Fruit fly (Drosophila melanogaster) whole organism, embryonic: ENCODE results near the gene CG5966.

Experiments
- Adf1 ChIP-seq: fragments of 200-800 bp; sonication (Bioruptor generic); IDR thresholded peaks from 2 replicates; pipeline ENCODE4 v1.3.6; 2022; ENCODE audit warnings: missing biosample characterization, missing genetic modification characterization
- B-H1 ChIP-seq: fragments of 200-800 bp; sonication (Bioruptor generic); IDR thresholded peaks from 3 replicates; pipeline ENCODE4 v1.3.6; 2022; ENCODE audit warnings: missing biosample characterization, missing genetic modification characterization
- B-H2 ChIP-seq: fragments of 200-800 bp; sonication (Bioruptor generic); optimal IDR thresholded peaks from 2 replicates; lab custom pipeline; 2018; ENCODE audit warnings: missing biosample characterization, mild to moderate bottlenecking, missing genetic modification characterization
- CG10267 ChIP-seq: fragments of 200-800 bp; sonication (Bioruptor generic); optimal IDR thresholded peaks from 2 replicates; lab custom pipeline; 2018; ENCODE audit warnings: missing biosample characterization, mild to moderate bottlenecking, missing genetic modification characterization, moderate library complexity
- CG10274 ChIP-seq: fragments of 200-800 bp; sonication (Bioruptor generic); optimal IDR thresholded peaks from 3 replicates; lab custom pipeline; 2017; ENCODE audit warnings: missing biosample characterization, mild to moderate bottlenecking, missing genetic modification characterization
- CG10321 ChIP-seq: fragments of 200-800 bp; sonication (Bioruptor generic); IDR thresholded peaks from 2 replicates; pipeline ENCODE4 v1.3.6; 2022; ENCODE audit warnings: missing biosample characterization, missing genetic modification characterization
- CG10565 ChIP-seq: fragments of 200-800 bp; sonication (Bioruptor generic); optimal IDR thresholded peaks from 3 replicates; lab custom pipeline; 2016; ENCODE audit warnings: missing biosample characterization, mild to moderate bottlenecking, missing genetic modification characterization
- CG10654 ChIP-seq: fragments of 200-800 bp; sonication (Bioruptor generic); optimal IDR thresholded peaks from 2 replicates; lab custom pipeline; 2016; ENCODE audit warnings: missing biosample characterization, missing genetic modification characterization
- CG11247 ChIP-seq: fragments of 200-800 bp; sonication (Bioruptor generic); IDR thresholded peaks from 2 replicates; pipeline ENCODE4 v1.3.6; 2022; ENCODE audit warnings: missing biosample characterization, missing genetic modification characterization
- CG12942 ChIP-seq: fragments of 200-800 bp; sonication (Bioruptor generic); optimal IDR thresholded peaks from 3 replicates; lab custom pipeline; 2016; ENCODE audit warnings: missing biosample characterization, missing genetic modification characterization
- CG13775 ChIP-seq: fragments of 200-800 bp; sonication (Bioruptor generic); optimal IDR thresholded peaks from 3 replicates; lab custom pipeline; 2017; ENCODE audit warnings: missing biosample characterization, mild to moderate bottlenecking, missing genetic modification characterization
- CG14441 ChIP-seq: fragments of 200-800 bp; sonication (Bioruptor generic); IDR thresholded peaks from 2 replicates; pipeline ENCODE4 v1.3.6; 2022; ENCODE audit warnings: missing biosample characterization, missing genetic modification characterization
- CG14710 ChIP-seq: fragments of 200-800 bp; sonication (Bioruptor generic); optimal IDR thresholded peaks from 3 replicates; lab custom pipeline; 2019; ENCODE audit warnings: missing biosample characterization, mild to moderate bottlenecking, missing genetic modification characterization, moderate library complexity
- CG16863 ChIP-seq: fragments of 200-800 bp; sonication (Bioruptor generic); optimal IDR thresholded peaks from 3 replicates; lab custom pipeline; 2016; ENCODE audit warnings: missing biosample characterization, missing genetic modification characterization
- CG18262 ChIP-seq: fragments of 200-800 bp; optimal IDR thresholded peaks from 3 replicates; lab custom pipeline; 2019; ENCODE audit warnings: missing biosample characterization, mild to moderate bottlenecking, missing genetic modification characterization, moderate library complexity
- CG18619 ChIP-seq: fragments of 200-800 bp; sonication (Bioruptor generic); optimal IDR thresholded peaks from 3 replicates; lab custom pipeline; 2017; ENCODE audit warnings: missing biosample characterization, mild to moderate bottlenecking, missing genetic modification characterization
- CG2202 ChIP-seq: fragments of 200-800 bp; sonication (Bioruptor generic); optimal IDR thresholded peaks from 2 replicates; lab custom pipeline; 2018; ENCODE audit warnings: missing biosample characterization, mild to moderate bottlenecking, missing genetic modification characterization
- CG2678 ChIP-seq: fragments of 200-800 bp; sonication (Bioruptor generic); optimal IDR thresholded peaks from 3 replicates; lab custom pipeline; 2019; ENCODE audit warnings: missing biosample characterization, mild to moderate bottlenecking, missing genetic modification characterization, moderate library complexity
- CG2889 ChIP-seq: fragments of 200-800 bp; sonication (Bioruptor generic); IDR thresholded peaks from 3 replicates; pipeline ENCODE4 v1.3.6; 2022; ENCODE audit warnings: missing biosample characterization, missing genetic modification characterization
- CG30020 ChIP-seq: fragments of 200-800 bp; optimal IDR thresholded peaks from 2 replicates; lab custom pipeline; 2019; ENCODE audit warnings: missing biosample characterization, mild to moderate bottlenecking, missing genetic modification characterization, moderate library complexity
- CG30403 ChIP-seq: fragments of 200-800 bp; sonication (Bioruptor generic); optimal IDR thresholded peaks from 3 replicates; lab custom pipeline; 2016; ENCODE audit warnings: missing biosample characterization, missing genetic modification characterization
- CG31224 ChIP-seq: fragments of 200-800 bp; sonication (Bioruptor generic); IDR thresholded peaks from 2 replicates; pipeline ENCODE4 v1.3.6; 2022; ENCODE audit warnings: missing biosample characterization, missing genetic modification characterization
- CG31388 ChIP-seq: fragments of 200-800 bp; sonication (Bioruptor generic); optimal IDR thresholded peaks from 2 replicates; lab custom pipeline; 2016; ENCODE audit warnings: missing biosample characterization, missing genetic modification characterization
- CG3163 ChIP-seq: fragments of 200-800 bp; sonication (Bioruptor generic); optimal IDR thresholded peaks from 3 replicates; lab custom pipeline; 2016; ENCODE audit warnings: missing biosample characterization, missing genetic modification characterization
- CG4404 ChIP-seq: fragments of 200-800 bp; sonication (Bioruptor generic); IDR thresholded peaks from 2 replicates; pipeline ENCODE4 v1.3.6; 2022; ENCODE audit warnings: missing biosample characterization, missing genetic modification characterization
- CG4617 ChIP-seq: fragments of 200-800 bp; sonication (Bioruptor generic); optimal IDR thresholded peaks from 3 replicates; lab custom pipeline; 2016; ENCODE audit warnings: missing biosample characterization, missing genetic modification characterization, borderline replicate concordance
- CG5953 ChIP-seq: fragments of 200-800 bp; sonication (Bioruptor generic); IDR thresholded peaks from 2 replicates; pipeline ENCODE4 v1.3.6; 2022; ENCODE audit warnings: missing biosample characterization, missing genetic modification characterization
- CG7928 ChIP-seq: fragments of 200-800 bp; sonication (Bioruptor generic); optimal IDR thresholded peaks from 2 replicates; lab custom pipeline; 2017; ENCODE audit warnings: missing biosample characterization, mild to moderate bottlenecking, missing genetic modification characterization
- CG8765 ChIP-seq: fragments of 200-800 bp; sonication (Bioruptor generic); IDR thresholded peaks from 2 replicates; pipeline ENCODE4 v1.3.6; 2022; ENCODE audit warnings: missing biosample characterization, missing genetic modification characterization
- CG9437 ChIP-seq: fragments of 200-800 bp; sonication (Bioruptor generic); optimal IDR thresholded peaks from 2 replicates; lab custom pipeline; 2018; ENCODE audit warnings: missing biosample characterization, mild to moderate bottlenecking, missing genetic modification characterization
- Camta ChIP-seq: fragments of 200-800 bp; sonication (Bioruptor generic); optimal IDR thresholded peaks from 2 replicates; lab custom pipeline; 2016; ENCODE audit warnings: missing biosample characterization, missing genetic modification characterization
- CkIIα-i1 ChIP-seq: fragments of 200-800 bp; sonication (Bioruptor generic); IDR thresholded peaks from 2 replicates; pipeline ENCODE4 v1.3.6; 2022; ENCODE audit warnings: missing biosample characterization, missing genetic modification characterization
- D19B ChIP-seq: fragments of 200-800 bp; sonication (Bioruptor generic); optimal IDR thresholded peaks from 2 replicates; lab custom pipeline; 2017; ENCODE audit warnings: missing biosample characterization, mild to moderate bottlenecking, missing genetic modification characterization
- E2f2 ChIP-seq: fragments of 200-800 bp; sonication (Bioruptor generic); IDR thresholded peaks from 2 replicates; pipeline ENCODE4 v1.3.6; 2022; ENCODE audit warnings: missing biosample characterization, missing genetic modification characterization
- Fer1 ChIP-seq: fragments of 200-800 bp; sonication (Bioruptor generic); optimal IDR thresholded peaks from 2 replicates; lab custom pipeline; 2017; ENCODE audit warnings: missing biosample characterization, mild to moderate bottlenecking, missing genetic modification characterization
- Gsc ChIP-seq: fragments of 200-800 bp; sonication (Bioruptor generic); IDR thresholded peaks from 2 replicates; pipeline ENCODE4 v1.3.6; 2022; ENCODE audit warnings: missing biosample characterization, missing genetic modification characterization
- Kr ChIP-seq: fragments of 200-800 bp; sonication (Bioruptor generic); optimal IDR thresholded peaks from 2 replicates; lab custom pipeline; 2017; ENCODE audit warnings: missing biosample characterization, mild to moderate bottlenecking, missing genetic modification characterization
- MESR4 ChIP-seq: fragments of 200-800 bp; sonication (Bioruptor generic); optimal IDR thresholded peaks from 2 replicates; lab custom pipeline; 2018; ENCODE audit warnings: missing biosample characterization, mild to moderate bottlenecking, missing genetic modification characterization, moderate library complexity
- Mes4 ChIP-seq: fragments of 200-800 bp; sonication (Bioruptor generic); optimal IDR thresholded peaks from 2 replicates; lab custom pipeline; 2016; ENCODE audit warnings: missing biosample characterization, missing genetic modification characterization
- Oaz ChIP-seq: fragments of 200-800 bp; sonication (Bioruptor generic); IDR thresholded peaks from 2 replicates; pipeline ENCODE4 v1.3.6; 2022; ENCODE audit warnings: missing biosample characterization, missing genetic modification characterization
- Side ChIP-seq: fragments of 200-800 bp; sonication (Bioruptor generic); optimal IDR thresholded peaks from 2 replicates; lab custom pipeline; 2016; ENCODE audit warnings: missing biosample characterization, missing genetic modification characterization
- amos ChIP-seq: fragments of 200-800 bp; sonication (Bioruptor generic); IDR thresholded peaks from 2 replicates; pipeline ENCODE4 v1.3.6; 2022; ENCODE audit warnings: missing biosample characterization, missing genetic modification characterization; ENCODE audit not compliant: partially characterized antibody
- chn ChIP-seq: fragments of 200-800 bp; sonication (Bioruptor generic); optimal IDR thresholded peaks from 2 replicates; lab custom pipeline; 2016; ENCODE audit warnings: missing biosample characterization, missing genetic modification characterization
- corto ChIP-seq: fragments of 200-800 bp; sonication (Bioruptor generic); optimal IDR thresholded peaks from 2 replicates; lab custom pipeline; 2016; ENCODE audit warnings: missing biosample characterization, mild to moderate bottlenecking, missing genetic modification characterization, moderate library complexity
- cwo ChIP-seq: fragments of 200-800 bp; sonication (Bioruptor generic); optimal IDR thresholded peaks from 3 replicates; lab custom pipeline; 2017; ENCODE audit warnings: missing biosample characterization, missing genetic modification characterization, mild to moderate bottlenecking, moderate library complexity, missing genetic modification reagents
- ems ChIP-seq: fragments of 200-800 bp; sonication (Bioruptor generic); optimal IDR thresholded peaks from 3 replicates; lab custom pipeline; 2016; ENCODE audit warnings: missing biosample characterization, missing genetic modification characterization
- fd102C ChIP-seq: fragments of 200-800 bp; sonication (Bioruptor generic); optimal IDR thresholded peaks from 2 replicates; lab custom pipeline; 2018; ENCODE audit warnings: missing biosample characterization, mild to moderate bottlenecking, missing genetic modification characterization, moderate library complexity
- gro ChIP-seq: fragments of 200-800 bp; sonication (Bioruptor generic); optimal IDR thresholded peaks from 2 replicates; lab custom pipeline; 2016; ENCODE audit warnings: missing biosample characterization, missing genetic modification characterization
- nmo ChIP-seq: fragments of 200-800 bp; sonication (Bioruptor generic); optimal IDR thresholded peaks from 2 replicates; lab custom pipeline; 2018; ENCODE audit warnings: missing biosample characterization, mild to moderate bottlenecking, missing genetic modification characterization, moderate library complexity
- sc ChIP-seq, 3 experiments: fragments of >200 bp in 2 of 3; fragments of 200-800 bp in 1 of 3; sonication (Bioruptor generic) in 1 of 3; optimal IDR thresholded peaks; 2 replicates in 2 of 3; 3 replicates in 1 of 3; lab custom pipeline; 2017; ENCODE audit warnings: mild to moderate bottlenecking in 1 of 3, missing biosample characterization in 1 of 3, missing genetic modification characterization in 1 of 3, missing genetic modification reagents in 1 of 3
- twi ChIP-seq: fragments of 200-800 bp; optimal IDR thresholded peaks from 2 replicates; lab custom pipeline; 2019; ENCODE audit warnings: missing biosample characterization, mild to moderate bottlenecking, missing genetic modification characterization, moderate library complexity

CG5966 gene

dm6 chrX:5972030-5972429 is 16.6 kb upstream of the CG5966 start (continued):
- TF ChIP-seq CG3163 (GFP tag; lab: Kevin White, UChicago) (no peak), CG4404 (GFP tag; lab: Robert Waterston, UW) (no peak), CG18262 (tag; lab: Kevin White, UChicago) (peak; percentile 46), CG11247 (GFP tag; lab: Robert Waterston, UW) (no peak), Adf1 (GFP tag; lab: Robert Waterston, UW) (no peak), CG12942 (GFP tag; lab: Kevin White, UChicago) (no peak), CG10565 (GFP tag; lab: Kevin White, UChicago) (no peak), Mes4 (no peak), B-H2 (no peak), corto (no peak), CG14710 (tag; lab: Kevin White, UChicago) (peak; percentile 14), CG10321 (GFP tag; lab: Robert Waterston, UW) (no peak), gro (no peak), CG30020 (tag; lab: Kevin White, UChicago) (no peak), CG4617 (GFP tag; lab: Kevin White, UChicago) (no peak), CG10654 (no peak), CG10267 (tag; lab: Kevin White, UChicago) (no peak), sc (optimal IDR thresholded peaks at IDR 0.05; lab: Kevin White, UChicago) (no peak), sc (GFP tag; optimal IDR thresholded peaks at IDR 0.05; lab: Kevin White, UChicago) (no peak), chn (GFP tag; lab: Kevin White, UChicago) (peak; percentile 52), Gsc (peak; percentile 40; the same call in 1 of the 2 replicates), Camta (GFP tag; lab: Kevin White, UChicago) (no peak), amos (GFP tag; lab: Robert Waterston, UW) (no peak), D19B (no peak), CG2889 (0 out of 3 replicates have a peak, but pooled peaks have one; percentile 28), MESR4 (GFP tag; lab: Kevin White, UChicago) (no peak), CG31388 (GFP tag; lab: Kevin White, UChicago) (no peak), E2f2 (GFP tag; lab: Robert Waterston, UW) (peak; percentile 26; the same call in 1 of the 2 replicates), nmo (GFP tag; lab: Kevin White, UChicago) (peak; percentile 32), CG10274 (GFP tag; lab: Kevin White, UChicago) (no peak), CG2678 (tag; lab: Kevin White, UChicago) (peak; percentile 32), Oaz (no peak), CG18619 (no peak), cwo (no peak), CkIIα-i1 (GFP tag; lab: Robert Waterston, UW) (no peak), B-H1 (GFP tag; lab: Robert Waterston, UW) (no peak), CG8765 (GFP tag; lab: Robert Waterston, UW) (0 out of 2 replicates have a peak, but pooled peaks have one; percentile 28), CG31224 (GFP tag; lab: Robert Waterston, UW) (0 out of 2 replicates have a peak, but pooled peaks have one; percentile 22), CG9437 (GFP tag; lab: Kevin White, UChicago) (no peak), CG30403 (GFP tag; lab: Kevin White, UChicago) (peak; percentile 27), Fer1 (no peak), CG16863 (GFP tag; lab: Kevin White, UChicago) (peak; percentile 49), CG5953 (0 out of 2 replicates have a peak, but pooled peaks have one; percentile 17), CG13775 (GFP tag; lab: Kevin White, UChicago) (no peak), CG2202 (tag; lab: Kevin White, UChicago) (no peak), CG14441 (GFP tag; lab: Robert Waterston, UW) (peak; percentile 55; the same call in 1 of the 2 replicates), ems (GFP tag; lab: Kevin White, UChicago) (no peak), Side (GFP tag; lab: Kevin White, UChicago) (no peak), twi (tag; lab: Kevin White, UChicago) (no peak), fd102C (no peak), Kr (GFP tag; lab: Kevin White, UChicago) (no peak), CG7928 (GFP tag; lab: Kevin White, UChicago) (no peak)
